Worm (Caenorhabditis elegans) whole organism, midembryonic: Measurements from ENCODE around the gene vamp-7.

Experiments
- T22C8.4 ChIP-seq: fragments of 200-800 bp; sonication (Bioruptor generic); IDR thresholded peaks from 2 replicates; pipeline ENCODE4 v1.3.6; 2022; ENCODE audit warnings: missing genetic modification characterization, missing compliant biosample characterization
- cog-1 ChIP-seq: sonication (generic microtip); optimal IDR thresholded peaks from 2 replicates; lab custom pipeline; 2016; ENCODE audit warnings: missing genetic modification characterization, missing compliant biosample characterization
- flt-1 ChIP-seq: fragments of 200-800 bp; sonication (Bioruptor generic); IDR thresholded peaks from 2 replicates; pipeline ENCODE4 v1.3.6; 2022; ENCODE audit warnings: missing genetic modification characterization, missing compliant biosample characterization
- klf-2 ChIP-seq: fragments of 200-800 bp; sonication (Bioruptor generic); conservative IDR thresholded peaks from 2 replicates; pipeline ENCODE4 v1.3.6; 2022; ENCODE audit warnings: missing genetic modification reagents, missing genetic modification characterization, missing compliant biosample characterization
- med-1 ChIP-seq: sonication (generic microtip); optimal IDR thresholded peaks from 2 replicates; lab custom pipeline; 2017; ENCODE audit warnings: missing genetic modification characterization, mild to moderate bottlenecking, missing compliant biosample characterization, antibody characterized with exemption, missing genetic modification reagents; ENCODE audit not compliant: insufficient read depth
- ref-1 ChIP-seq: fragments of 200-800 bp; sonication (Bioruptor generic); conservative IDR thresholded peaks from 2 replicates; pipeline ENCODE4 v1.3.6; 2022; ENCODE audit warnings: missing genetic modification reagents, missing genetic modification characterization, missing compliant biosample characterization
- tab-1 ChIP-seq: fragments of 200-800 bp; sonication (Bioruptor generic); IDR thresholded peaks from 2 replicates; pipeline ENCODE4 v1.3.6; 2022; ENCODE audit warnings: missing genetic modification characterization, missing compliant biosample characterization
- ztf-29 ChIP-seq: fragments of 200-800 bp; sonication (Bioruptor generic); IDR thresholded peaks from 2 replicates; pipeline ENCODE4 v1.3.6; 2022; ENCODE audit warnings: missing genetic modification reagents, missing genetic modification characterization, missing compliant biosample characterization

DNA sequence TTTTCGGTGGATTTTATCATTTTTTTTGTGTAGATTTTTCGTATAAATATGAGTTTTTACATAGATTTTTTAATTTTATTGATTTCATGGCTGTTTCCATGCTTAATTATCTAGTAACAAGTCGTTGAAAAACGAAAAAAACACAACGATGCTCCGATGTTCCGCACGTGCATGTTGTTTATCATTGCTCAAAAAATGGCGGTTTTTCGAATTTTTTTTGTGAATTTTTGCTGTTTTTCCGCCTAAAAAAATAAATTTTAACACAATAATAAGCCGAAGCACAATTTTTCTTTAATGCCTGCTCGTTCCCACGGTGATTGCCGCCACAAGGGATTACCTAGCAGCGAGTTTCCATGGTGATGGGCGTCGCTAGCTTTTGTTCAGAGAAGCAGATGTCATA lies 34.2 kb downstream of the vamp-7 start:
- no peak for TF ChIP-seq flt-1 (GFP tag; lab: Robert Waterston, UW)
- TF ChIP-seq cog-1: no peak
- no peak for TF ChIP-seq med-1 (GFP tag; lab: Kevin White, UChicago)
- TF ChIP-seq T22C8.4 (GFP tag; lab: Robert Waterston, UW): no peak
- no peak for TF ChIP-seq ztf-29 (GFP tag; lab: Robert Waterston, UW)
- no peak for TF ChIP-seq ref-1 (GFP tag; lab: Robert Waterston, UW)
- no peak for TF ChIP-seq tab-1 (GFP tag; lab: Robert Waterston, UW)
- no peak for TF ChIP-seq klf-2 (GFP tag; lab: Robert Waterston, UW)
